Worm (Caenorhabditis elegans) whole organism, dauer: Measurements from ENCODE around the gene unc-68.

Experiments
- unc-62 ChIP-seq: sonication (generic microtip); optimal IDR thresholded peaks from 2 replicates; lab custom pipeline; 2017; ENCODE audit warnings: missing biosample characterization, missing genetic modification reagents, missing genetic modification characterization

The unc-68 gene

ce11 chrV:6901943-6902549, 26.8 kb downstream of the unc-68 start:
- TF ChIP-seq unc-62, result no peak

ce11 chrV:6900814-6901592, 27.8 kb downstream of the unc-68 start:
- no peak for TF ChIP-seq unc-62

DNA sequence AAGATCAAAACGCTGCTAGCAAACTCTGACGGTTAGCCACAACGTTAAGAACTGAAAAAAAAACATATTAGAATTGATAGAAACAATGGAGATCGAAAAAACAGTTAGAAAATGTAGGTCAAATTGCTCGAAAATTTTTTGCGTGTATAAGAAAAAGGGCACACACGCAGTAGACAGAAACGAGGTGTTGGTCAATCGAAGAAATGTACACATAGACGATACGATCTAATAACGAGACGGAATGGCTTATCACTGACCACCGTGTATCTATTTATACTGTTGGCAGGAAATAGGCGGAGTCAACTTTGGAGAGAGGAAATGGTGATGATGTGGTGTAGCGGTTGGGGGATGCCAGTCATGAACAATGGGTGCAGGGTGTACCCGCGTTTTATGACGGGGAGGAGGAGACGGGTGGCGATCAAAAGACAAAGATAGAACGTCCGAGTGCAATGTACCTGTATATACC, 28.6 kb downstream of the unc-68 start, which contains the start of gene odc-1:
TSS of gene odc-1 (minus strand) at position 51 of the 466 bp plus-strand sequence.
- no peak for TF ChIP-seq unc-62

ce11 chrV:6896700-6897099, 32.1 kb downstream of the unc-68 start, which contains the start of gene K11C4.1:
Gene K11C4.1, plus strand, starts transcription at chrV:6897000.
- no peak for TF ChIP-seq unc-62

ce11 chrV:6894778-6895177, 34.1 kb downstream of the unc-68 start, which contains the start of gene K11C4.2:
Gene K11C4.2, plus strand, starts transcription at chrV:6895078.
- TF ChIP-seq unc-62, result no peak

DNA sequence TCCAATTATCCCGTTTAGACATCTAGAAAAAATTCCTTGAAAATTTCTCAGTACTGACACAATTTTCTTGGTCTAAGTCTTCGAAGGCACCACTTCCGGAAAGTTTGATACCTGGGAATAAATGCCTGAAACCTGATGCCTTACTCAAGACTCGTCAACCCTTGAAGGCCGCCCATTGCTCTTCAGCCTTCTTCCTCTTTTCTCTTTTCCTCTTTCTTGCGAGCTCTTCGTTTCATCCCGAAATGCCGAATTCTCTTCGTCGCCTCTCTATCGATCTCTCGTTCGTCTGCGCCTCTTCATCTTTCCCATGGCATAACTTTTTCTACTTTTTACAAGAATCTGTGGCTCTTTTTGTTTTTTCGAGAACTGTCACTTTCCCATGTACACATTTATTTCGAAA, 35.2 kb downstream of the unc-68 start:
- TF ChIP-seq unc-62, result no peak

- no peak for TF ChIP-seq unc-62
These were observed 40.0 kb downstream of the unc-68 start for ce11 chrV:6888828-6889227.

ce11 chrV:6885070-6885469, 43.8 kb downstream of the unc-68 start:
- TF ChIP-seq unc-62, result no peak

DNA sequence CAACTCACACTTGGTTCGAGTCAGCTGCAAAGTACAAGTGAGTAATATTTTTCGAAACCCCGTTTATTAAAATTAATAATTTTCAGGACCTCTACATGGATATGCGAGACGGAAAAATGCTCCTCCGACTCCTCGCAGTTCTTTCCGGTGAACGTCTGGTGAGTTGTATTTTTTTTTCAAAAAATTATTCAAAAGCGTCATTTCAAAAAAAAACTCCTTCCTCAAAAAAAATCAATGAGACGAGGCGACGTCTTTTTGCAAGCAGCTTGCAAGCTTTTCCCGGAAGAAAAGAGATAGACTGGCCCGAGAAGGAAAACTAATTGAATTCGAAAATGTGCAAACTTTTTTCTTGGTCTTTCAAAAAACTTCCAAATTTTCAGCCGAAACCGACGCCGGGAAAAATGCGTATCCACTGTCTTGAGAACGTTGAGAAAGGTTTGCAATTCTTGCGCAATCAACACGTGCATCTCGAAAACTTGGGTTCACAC, 46.3 kb downstream of the unc-68 start:
- TF ChIP-seq unc-62, result no peak

ce11 chrV:6881735-6882134, 47.1 kb downstream of the unc-68 start:
- no peak for TF ChIP-seq unc-62

DNA sequence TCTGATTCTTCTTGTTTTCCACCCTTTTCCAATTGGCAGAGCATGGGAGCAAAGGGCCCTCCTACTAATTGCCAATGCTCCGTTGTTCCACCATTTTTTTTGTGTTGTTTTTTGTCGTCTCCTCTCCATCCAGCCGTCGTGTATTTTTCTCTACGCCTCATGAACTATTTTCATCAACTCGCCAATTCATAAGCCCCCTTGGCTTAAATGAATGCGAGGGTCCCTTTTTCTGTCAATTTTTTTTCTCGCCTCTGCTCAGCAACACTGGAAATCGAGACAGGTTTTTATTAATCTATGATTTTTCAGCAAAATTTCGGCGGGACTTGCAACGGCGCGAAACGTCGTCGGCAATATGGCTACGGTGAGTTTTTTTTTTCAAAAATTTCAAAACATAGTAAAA, 47.8 kb downstream of the unc-68 start, which contains the start of gene unc-70:
TSS of gene unc-70 (plus strand) at position 301 of the 400 bp plus-strand sequence.
- no peak for TF ChIP-seq unc-62

DNA sequence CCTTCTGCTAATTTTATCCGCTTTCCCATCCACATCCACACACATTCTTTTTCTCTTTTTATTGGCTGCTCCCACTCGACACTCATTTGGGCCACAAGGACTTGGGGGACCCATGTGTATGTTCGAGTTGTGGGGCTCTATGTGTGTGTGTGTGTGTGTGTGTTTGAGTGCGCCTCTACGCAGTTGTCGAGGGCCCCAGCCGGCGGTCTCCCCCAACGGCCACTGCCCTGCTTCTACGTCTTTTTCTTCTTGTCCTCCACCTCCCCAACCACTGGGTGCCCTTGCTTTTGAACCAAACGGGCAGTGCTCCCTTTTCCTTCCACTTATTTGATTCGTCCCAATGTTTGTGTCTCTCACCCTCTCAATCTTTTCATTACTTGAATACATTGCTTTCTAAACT, 48.2 kb downstream of the unc-68 start:
- TF ChIP-seq unc-62, result no peak

DNA sequence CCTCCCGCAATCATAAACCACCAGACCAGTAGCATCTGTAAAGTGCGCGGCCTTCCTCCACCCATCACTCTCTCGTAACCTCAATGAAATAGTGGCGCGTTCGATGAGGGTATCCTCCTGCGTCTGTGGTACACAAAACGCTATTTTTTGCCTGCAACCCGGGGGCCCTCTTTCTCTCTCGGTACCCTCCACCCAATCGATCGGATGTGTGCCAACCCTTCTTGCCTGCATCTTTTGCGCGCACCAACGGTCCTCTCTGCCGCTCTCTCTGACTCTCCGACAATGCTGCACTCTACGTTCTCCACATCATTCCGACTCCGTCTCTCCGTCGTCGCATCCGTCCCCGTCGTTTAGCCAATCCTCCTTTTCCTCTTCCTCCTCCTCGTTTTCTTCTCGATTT, 49.3 kb downstream of the unc-68 start:
- TF ChIP-seq unc-62, result no peak

ce11 chrV:6878559-6878958, 50.3 kb downstream of the unc-68 start:
- TF ChIP-seq unc-62, result no peak

ce11 chrV:6876763-6877515, 51.9 kb downstream of the unc-68 start:
- no peak for TF ChIP-seq unc-62

- TF ChIP-seq unc-62, result no peak
These were observed 53.0 kb downstream of the unc-68 start for ce11 chrV:6875795-6876194.

ce11 chrV:6874735-6875134, 54.1 kb downstream of the unc-68 start:
- no peak for TF ChIP-seq unc-62
